Worm (Caenorhabditis elegans) whole organism, L1 larva: ENCODE data around the gene dct-7.
A peak's percentile ranks its signal among the peaks of the same experiment; 100 is the strongest.

Experiments
- F16B12.6 ChIP-seq: fragments of 150-350 bp; optimal IDR thresholded peaks from 2 replicates; lab custom pipeline; 2014; ENCODE audit warnings: missing biosample characterization, missing genetic modification characterization
- Y116A8C.19 ChIP-seq: sonication (generic microtip); optimal IDR thresholded peaks from 2 replicates; lab custom pipeline; 2016; ENCODE audit warnings: missing compliant biosample characterization, missing genetic modification characterization, borderline replicate concordance
- alr-1 ChIP-seq: fragments of 200-800 bp; sonication (Bioruptor generic); optimal IDR thresholded peaks from 2 replicates; lab custom pipeline; 2018; ENCODE audit warnings: borderline replicate concordance, mild to moderate bottlenecking, missing genetic modification characterization, missing compliant biosample characterization
- ama-1 ChIP-seq: fragments of 150-350 bp; optimal IDR thresholded peaks from 2 replicates; lab custom pipeline; 2014
- blmp-1 ChIP-seq: fragments of 150-350 bp; optimal IDR thresholded peaks from 2 replicates; lab custom pipeline; 2014; ENCODE audit warnings: missing biosample characterization, missing genetic modification characterization
- ceh-8 ChIP-seq: fragments of 200-800 bp; sonication (Bioruptor generic); optimal IDR thresholded peaks from 2 replicates; lab custom pipeline; 2018; ENCODE audit warnings: mild to moderate bottlenecking, missing genetic modification characterization, moderate library complexity, missing compliant biosample characterization
- ceh-82 ChIP-seq, 3 experiments: fragments of 150-350 bp in 1 of 3; sonication (generic microtip) in 2 of 3; optimal IDR thresholded peaks; 2 replicates each; lab custom pipeline; 2014 to 2017; ENCODE audit warnings: missing biosample characterization in 3 of 3, missing genetic modification characterization in 3 of 3
- ceh-88 ChIP-seq: fragments of 200-800 bp; sonication (Bioruptor generic); IDR thresholded peaks from 2 replicates; pipeline ENCODE4 v1.3.6; 2022; ENCODE audit warnings: missing genetic modification characterization, missing compliant biosample characterization
- ceh-90 ChIP-seq: sonication (generic microtip); optimal IDR thresholded peaks from 2 replicates; lab custom pipeline; 2016; ENCODE audit warnings: missing genetic modification characterization, missing compliant biosample characterization
- dpl-1 ChIP-seq, 3 experiments: fragments of 150-350 bp in 2 of 3; sonication (generic microtip) in 1 of 3; optimal IDR thresholded peaks; 2 replicates each; lab custom pipeline; 2014 to 2017; ENCODE audit warnings: missing biosample characterization in 3 of 3, missing genetic modification characterization in 3 of 3, missing genetic modification reagents in 3 of 3
- efl-1 ChIP-seq, 4 experiments: fragments of 150-350 bp; optimal IDR thresholded peaks in 3 of 4; peaks in 1 of 4; 1 replicate in 1 of 4; 2 replicates in 3 of 4; lab custom pipeline; 2014; ENCODE audit warnings: missing biosample characterization in 2 of 4, missing genetic modification characterization in 2 of 4, missing genetic modification reagents in 2 of 4
- egl-13 ChIP-seq: sonication (generic microtip); optimal IDR thresholded peaks from 2 replicates; lab custom pipeline; 2016; ENCODE audit warnings: missing genotype, missing genetic modification reagents, missing genetic modification characterization, missing compliant biosample characterization
- elt-2 ChIP-seq: sonication (generic microtip); optimal IDR thresholded peaks from 2 replicates; lab custom pipeline; 2016; ENCODE audit warnings: missing genetic modification characterization, mild to moderate bottlenecking, inconsistent platforms, missing compliant biosample characterization, missing genetic modification reagents
- elt-3 ChIP-seq, 6 experiments: fragments of 150-350 bp in 1 of 6; sonication (generic microtip); optimal IDR thresholded peaks; 2 replicates each; lab custom pipeline; 2017 to 2018; ENCODE audit warnings: missing biosample characterization in 6 of 6, missing genetic modification characterization in 6 of 6, inconsistent platforms in 1 of 6
- grh-1 ChIP-seq: fragments of 200-800 bp; sonication (Bioruptor generic); IDR thresholded peaks from 2 replicates; pipeline ENCODE4 v1.3.6; 2022; ENCODE audit warnings: missing genetic modification reagents, missing genetic modification characterization, missing compliant biosample characterization
- hpl-2 ChIP-seq: fragments of 150-350 bp; optimal IDR thresholded peaks from 2 replicates; lab custom pipeline; 2014; ENCODE audit warnings: missing biosample characterization, missing genetic modification reagents, missing genetic modification characterization
- isw-1 ChIP-seq: fragments of 200-800 bp; sonication (Bioruptor generic); IDR thresholded peaks from 2 replicates; pipeline ENCODE4 v1.3.6; 2022; ENCODE audit warnings: missing genetic modification characterization, missing compliant biosample characterization
- jun-1 ChIP-seq: fragments of 150-350 bp; optimal IDR thresholded peaks from 2 replicates; lab custom pipeline; 2014; ENCODE audit warnings: missing biosample characterization, missing genetic modification reagents, missing genetic modification characterization
- lin-13 ChIP-seq: fragments of 150-350 bp; optimal IDR thresholded peaks from 2 replicates; lab custom pipeline; 2014; ENCODE audit warnings: missing biosample characterization, missing genetic modification reagents, missing genetic modification characterization
- lin-14 ChIP-seq: fragments of 200-800 bp; sonication (Bioruptor generic); optimal IDR thresholded peaks from 2 replicates; lab custom pipeline; 2018; ENCODE audit warnings: mild to moderate bottlenecking, missing genetic modification characterization, moderate library complexity, missing compliant biosample characterization
- lin-15B ChIP-seq: fragments of 150-350 bp; sonication (generic microtip); optimal IDR thresholded peaks from 3 replicates; lab custom pipeline; 2014; ENCODE audit warnings: missing biosample characterization, missing genetic modification characterization
- lin-35 ChIP-seq, 2 experiments: fragments of 150-350 bp; optimal IDR thresholded peaks; 2 replicates each; lab custom pipeline; 2014; ENCODE audit warnings: missing biosample characterization in 2 of 2, missing genetic modification characterization in 2 of 2, missing genetic modification reagents in 2 of 2
- lin-39 ChIP-seq: fragments of 150-350 bp; optimal IDR thresholded peaks from 2 replicates; lab custom pipeline; 2014; ENCODE audit warnings: missing biosample characterization, missing genetic modification reagents, missing genetic modification characterization
- mab-9 ChIP-seq: fragments of 200-800 bp; sonication (Bioruptor generic); IDR thresholded peaks from 2 replicates; pipeline ENCODE4 v1.3.6; 2022; ENCODE audit warnings: missing genetic modification reagents, missing genetic modification characterization, missing compliant biosample characterization
- mdl-1 ChIP-seq, 2 experiments: fragments of 150-350 bp; optimal IDR thresholded peaks; 2 replicates each; lab custom pipeline; 2014 to 2017; ENCODE audit warnings: missing biosample characterization in 2 of 2, missing genetic modification characterization in 2 of 2, inconsistent platforms in 1 of 2
- mep-1 ChIP-seq: fragments of 150-350 bp; optimal IDR thresholded peaks from 2 replicates; lab custom pipeline; 2014; ENCODE audit warnings: missing biosample characterization, missing genetic modification characterization
- nhr-19 ChIP-seq: fragments of 200-800 bp; sonication (Bioruptor generic); conservative IDR thresholded peaks from 2 replicates; pipeline ENCODE4 v1.3.6; 2022; ENCODE audit warnings: missing genetic modification characterization, missing compliant biosample characterization
- nhr-47 ChIP-seq: sonication (generic microtip); optimal IDR thresholded peaks from 2 replicates; lab custom pipeline; 2016; ENCODE audit warnings: mild to moderate bottlenecking, missing genetic modification characterization, moderate library complexity, missing compliant biosample characterization
- nhr-71 ChIP-seq: sonication (generic microtip); optimal IDR thresholded peaks from 2 replicates; lab custom pipeline; 2016; ENCODE audit warnings: mild to moderate bottlenecking, missing genetic modification characterization, moderate library complexity, missing compliant biosample characterization
- nhr-76 ChIP-seq: sonication (generic microtip); optimal IDR thresholded peaks from 2 replicates; lab custom pipeline; 2017; ENCODE audit warnings: missing biosample characterization, missing genetic modification characterization
- nhr-84 ChIP-seq: sonication (generic microtip); optimal IDR thresholded peaks from 2 replicates; lab custom pipeline; 2017; ENCODE audit warnings: missing biosample characterization, missing genetic modification characterization
- nhr-85 ChIP-seq: sonication (generic microtip); peaks from one replicate; lab custom pipeline; 2016; ENCODE audit warnings: missing genetic modification characterization, inconsistent platforms, missing compliant biosample characterization
- pag-3 ChIP-seq: sonication (generic microtip); optimal IDR thresholded peaks from 2 replicates; lab custom pipeline; 2017; ENCODE audit warnings: missing genetic modification characterization, mild to moderate bottlenecking, missing compliant biosample characterization, antibody characterized with exemption, borderline replicate concordance; ENCODE audit not compliant: insufficient read depth
- pax-3 ChIP-seq: fragments of 200-800 bp; sonication (Bioruptor generic); optimal IDR thresholded peaks from 2 replicates; lab custom pipeline; 2018; ENCODE audit warnings: mild to moderate bottlenecking, missing genetic modification characterization, moderate library complexity, missing compliant biosample characterization
- pqm-1 ChIP-seq: sonication (generic microtip); optimal IDR thresholded peaks from 3 replicates; lab custom pipeline; 2017; ENCODE audit warnings: missing biosample characterization, missing genetic modification characterization
- skn-1 ChIP-seq: fragments of 150-350 bp; optimal IDR thresholded peaks from 2 replicates; lab custom pipeline; 2014; ENCODE audit warnings: missing biosample characterization, missing genetic modification characterization
- snu-23 ChIP-seq: sonication (generic microtip); optimal IDR thresholded peaks from 2 replicates; lab custom pipeline; 2016; ENCODE audit warnings: missing genetic modification characterization, missing compliant biosample characterization
- sup-37 ChIP-seq: fragments of 200-800 bp; sonication (Bioruptor generic); optimal IDR thresholded peaks from 2 replicates; lab custom pipeline; 2018; ENCODE audit warnings: mild to moderate bottlenecking, missing genetic modification characterization, missing compliant biosample characterization
- swsn-7 ChIP-seq: sonication (generic microtip); optimal IDR thresholded peaks from 2 replicates; lab custom pipeline; 2016; ENCODE audit warnings: missing genetic modification characterization, missing compliant biosample characterization
- tbx-2 ChIP-seq: sonication (generic microtip); optimal IDR thresholded peaks from 2 replicates; lab custom pipeline; 2016; ENCODE audit warnings: missing genetic modification characterization, missing compliant biosample characterization
- unc-130 ChIP-seq: fragments of 150-350 bp; optimal IDR thresholded peaks from 2 replicates; lab custom pipeline; 2017; ENCODE audit warnings: missing biosample characterization, missing genetic modification characterization, inconsistent platforms
- unc-30 ChIP-seq: sonication (generic microtip); optimal IDR thresholded peaks from 2 replicates; lab custom pipeline; 2017; ENCODE audit warnings: missing biosample characterization, missing genetic modification characterization
- unc-98 ChIP-seq: fragments of 200-800 bp; sonication (Bioruptor generic); IDR thresholded peaks from 2 replicates; pipeline ENCODE4 v1.3.6; 2022; ENCODE audit warnings: missing genetic modification characterization, missing compliant biosample characterization
- ztf-4 ChIP-seq: fragments of 150-350 bp; optimal IDR thresholded peaks from 2 replicates; lab custom pipeline; 2014; ENCODE audit warnings: missing biosample characterization, missing genetic modification characterization

Gene dct-7

ce11 chrIV:4247334-4247733, 43.0 kb downstream of the dct-7 start (continued):
- TF ChIP-seq skn-1 (tag; lab: Kevin White, UChicago) (peak; percentile 56), ceh-90 (no peak), elt-2 (tag; lab: Kevin White, UChicago) (no peak), mdl-1 (tag; optimal IDR thresholded peaks at IDR 0.05; lab: Kevin White, UChicago) (peak in 1 of 2 experiments; percentile 19), F16B12.6 (peak; percentile 33), elt-3 (tag; optimal IDR thresholded peaks at IDR 0.05; lab: Kevin White, UChicago) (peak in 2 of 6 experiments; percentile 1 to 39), pqm-1 (tag; lab: Kevin White, UChicago) (no peak), Y116A8C.19 (tag; lab: Kevin White, UChicago) (no peak), nhr-76 (no peak), blmp-1 (no peak), pag-3 (no peak), ama-1 (no peak), ceh-88 (GFP tag; lab: Robert Waterston, UW) (no peak), isw-1 (GFP tag; lab: Robert Waterston, UW) (peak; percentile 68), grh-1 (GFP tag; lab: Robert Waterston, UW) (peak; percentile 86), lin-13 (peak; percentile 48), unc-30 (tag; lab: Kevin White, UChicago) (no peak), sup-37 (GFP tag; lab: Kevin White, UChicago) (no peak), ceh-8 (no peak), dpl-1 (GFP tag; optimal IDR thresholded peaks at IDR 0.05; lab: Kevin White, UChicago) (peak; percentile 60 to 82 (median 80)), egl-13 (no peak), pax-3 (no peak), lin-39 (tag; lab: Kevin White, UChicago) (peak; percentile 2), nhr-85 (tag; lab: Kevin White, UChicago) (no peak), hpl-2 (GFP tag; lab: Kevin White, UChicago) (no peak), tbx-2 (tag; lab: Kevin White, UChicago) (peak; percentile 59), lin-35 (GFP tag; optimal IDR thresholded peaks at IDR 0.05; lab: Kevin White, UChicago) (peak; percentile 76 to 85), jun-1 (tag; lab: Kevin White, UChicago) (no peak), nhr-19 (GFP tag; lab: Robert Waterston, UW) (peak; percentile 64), mep-1 (tag; lab: Kevin White, UChicago) (peak; percentile 75), nhr-47 (tag; lab: Kevin White, UChicago) (peak; percentile 70), lin-14 (GFP tag; lab: Kevin White, UChicago) (peak; percentile 35), lin-15B (no peak), alr-1 (tag; lab: Kevin White, UChicago) (no peak), nhr-84 (tag; lab: Kevin White, UChicago) (no peak), unc-98 (no peak), nhr-71 (peak; percentile 80), ceh-82 (tag; optimal IDR thresholded peaks at IDR 0.05; lab: Kevin White, UChicago) (peak; percentile 36 to 54 (median 52)), unc-130 (tag; lab: Kevin White, UChicago) (peak; percentile 40), efl-1 (optimal IDR thresholded peaks at IDR 0.05; lab: Kevin White, UChicago) (peak; percentile 83 to 85), efl-1 (GFP tag; optimal IDR thresholded peaks at IDR 0.05 in 1 of 2; lab: Kevin White, UChicago) (peak; percentile 82 to 98), ztf-4 (no peak), mab-9 (GFP tag; lab: Robert Waterston, UW) (no peak)

- TF ChIP-seq snu-23 (GFP tag; lab: Kevin White, UChicago) (no peak), unc-98 (no peak), nhr-85 (tag; lab: Kevin White, UChicago) (peak; percentile 7), swsn-7 (no peak)
Measured at ce11 chrIV:4246493-4246892, 43.9 kb downstream of the dct-7 start, which contains the start of gene ttr-20. TSS of gene ttr-20 (plus strand) at chrIV:4246793.
